Worm (Caenorhabditis elegans): Measurements from ENCODE around the gene sri-31.

The sri-31 gene

ce11 chrII:3068646-3069045 is 17.8 kb downstream of the sri-31 start:
- TF ChIP-seq efl-1 (optimal IDR thresholded peaks at IDR 0.05) (no peak), efl-1 (GFP tag; optimal IDR thresholded peaks at IDR 0.05 in 1 of 2) (peak in 1 of 2 experiments; percentile 7), nhr-28 (tag; optimal IDR thresholded peaks at IDR 0.05) (no peak)

- TF ChIP-seq xbp-1 (tag; optimal IDR thresholded peaks at IDR 0.05) (no peak), unc-86 (tag; optimal IDR thresholded peaks at IDR 0.05) (no peak), nhr-11 (tag; optimal IDR thresholded peaks at IDR 0.05) (no peak), unc-30 (tag; optimal IDR thresholded peaks at IDR 0.05) (no peak), alr-1 (tag; optimal IDR thresholded peaks at IDR 0.05; ENCODE audit: borderline replicate concordance) (no peak), hlh-17 (GFP tag; optimal IDR thresholded peaks at IDR 0.05; ENCODE audit: borderline replicate concordance) (no peak)
These were observed 19.4 kb downstream of the sri-31 start for ce11 chrII:3070182-3070581.

- no peak for TF ChIP-seq fos-1 (tag; optimal IDR thresholded peaks at IDR 0.05)
- no peak for TF ChIP-seq dpl-1 (GFP tag; optimal IDR thresholded peaks at IDR 0.05)
- peak; percentile 12 for TF ChIP-seq nhr-85 (tag)
- no peak for TF ChIP-seq sox-4 (tag; optimal IDR thresholded peaks at IDR 0.05)
- no peak for TF ChIP-seq zip-4 (GFP tag; optimal IDR thresholded peaks at IDR 0.05)
- TF ChIP-seq unc-86 (tag; optimal IDR thresholded peaks at IDR 0.05), result no peak
- no peak for TF ChIP-seq nhr-47 (tag; optimal IDR thresholded peaks at IDR 0.05)
- no peak for TF ChIP-seq rnt-1 (tag; optimal IDR thresholded peaks at IDR 0.05)
- TF ChIP-seq nhr-20 (tag; optimal IDR thresholded peaks at IDR 0.05), result no peak
- no peak for TF ChIP-seq efl-1 (optimal IDR thresholded peaks at IDR 0.05)
- TF ChIP-seq efl-1 (GFP tag; optimal IDR thresholded peaks at IDR 0.05 in 1 of 2), result peak in 1 of 2 experiments; percentile 12
- no peak for TF ChIP-seq hlh-17 (GFP tag; optimal IDR thresholded peaks at IDR 0.05; ENCODE audit: borderline replicate concordance)
- TF ChIP-seq pag-3 (tag; optimal IDR thresholded peaks at IDR 0.05; ENCODE audit: borderline replicate concordance, insufficient read depth), result no peak
- TF ChIP-seq skn-1 (tag; optimal IDR thresholded peaks at IDR 0.05), result no peak
- no peak for TF ChIP-seq lin-13 (GFP tag; optimal IDR thresholded peaks at IDR 0.05)
These were observed 20.4 kb downstream of the sri-31 start, which contains the start of gene Y25C1A.7 for ce11 chrII:3071012-3071749. Y25C1A.7 (minus strand) TSS chrII:3071062.

- TF ChIP-seq lin-39 (tag; optimal IDR thresholded peaks at IDR 0.05) (peak; percentile 94), nhr-76 (tag; optimal IDR thresholded peaks at IDR 0.05) (peak; percentile 31), lsy-2 (tag; optimal IDR thresholded peaks at IDR 0.05) (peak; percentile 100), sptf-1 (tag; optimal IDR thresholded peaks at IDR 0.05) (no peak), jun-1 (tag; optimal IDR thresholded peaks at IDR 0.05) (peak; percentile 81), zip-4 (GFP tag; optimal IDR thresholded peaks at IDR 0.05) (peak; percentile 87), aha-1 (tag; optimal IDR thresholded peaks at IDR 0.05) (peak; percentile 48), snu-23 (GFP tag; optimal IDR thresholded peaks at IDR 0.05) (peak; percentile 95), ets-5 (GFP tag; IDR thresholded peaks at IDR 0.05) (no peak), dsc-1 (tag; optimal IDR thresholded peaks at IDR 0.05) (no peak), nhr-12 (tag; optimal IDR thresholded peaks at IDR 0.05) (no peak), nhr-90 (tag; optimal IDR thresholded peaks at IDR 0.05; ENCODE audit: poor library complexity) (no peak), egl-13 (tag; optimal IDR thresholded peaks at IDR 0.05) (peak; percentile 86), efl-3 (GFP tag; optimal IDR thresholded peaks at IDR 0.05) (peak; percentile 34), nhr-20 (tag; optimal IDR thresholded peaks at IDR 0.05) (no peak), alr-1 (tag; optimal IDR thresholded peaks at IDR 0.05; ENCODE audit: borderline replicate concordance) (no peak), lin-35 (GFP tag; optimal IDR thresholded peaks at IDR 0.05) (peak; percentile 81 to 89), fkh-10 (GFP tag; optimal IDR thresholded peaks at IDR 0.05) (peak; percentile 87), hlh-4 (tag; optimal IDR thresholded peaks at IDR 0.05) (no peak), tbx-2 (tag; optimal IDR thresholded peaks at IDR 0.05) (peak; percentile 94), lir-3 (tag; optimal IDR thresholded peaks at IDR 0.05; ENCODE audit: poor library complexity) (no peak), lin-13 (GFP tag; optimal IDR thresholded peaks at IDR 0.05) (peak; percentile 87), nhr-237 (tag; optimal IDR thresholded peaks at IDR 0.05) (peak; percentile 49), unc-98 (GFP tag; IDR thresholded peaks at IDR 0.05) (0 out of 2 replicates have a peak, but pooled peaks have one; percentile 47), unc-86 (tag; optimal IDR thresholded peaks at IDR 0.05) (peak; percentile 90), nhr-11 (tag; optimal IDR thresholded peaks at IDR 0.05) (peak; percentile 66), lin-14 (GFP tag; optimal IDR thresholded peaks at IDR 0.05) (peak; percentile 93), skn-1 (tag; optimal IDR thresholded peaks at IDR 0.05) (peak; percentile 85), swsn-7 (tag; optimal IDR thresholded peaks at IDR 0.05) (peak; percentile 92), unc-62 (GFP tag; optimal IDR thresholded peaks at IDR 0.05) (no peak), C16A3.4 (tag; optimal IDR thresholded peaks at IDR 0.05) (peak; percentile 89), vab-15 (tag; optimal IDR thresholded peaks at IDR 0.05) (peak; percentile 79)
These were observed 26.1 kb downstream of the sri-31 start, which contains the start of gene Y25C1A.8 for ce11 chrII:3076915-3077314. Y25C1A.8 (minus strand) TSS chrII:3076959.
